Fruit fly (Drosophila melanogaster) whole organism: ENCODE measurements around the gene CG13445.

Source experiments
- CG8478 ChIP-seq: fragments of >200 bp; optimal IDR thresholded peaks from 2 replicates; lab custom pipeline; 2018; ENCODE audit warnings: inconsistent platforms
- Dll ChIP-seq: fragments of >200 bp; optimal IDR thresholded peaks from 2 replicates; lab custom pipeline; 2017
- EcR ChIP-seq, 2 experiments: fragments of >200 bp; optimal IDR thresholded peaks; 2 replicates each; lab custom pipeline; 2017; ENCODE audit warnings: missing biosample characterization in 2 of 2, missing genetic modification characterization in 2 of 2, missing genetic modification reagents in 2 of 2
- pan ChIP-seq: fragments of >200 bp; optimal IDR thresholded peaks from 2 replicates; lab custom pipeline; 2017
- psq ChIP-seq: fragments of >200 bp; optimal IDR thresholded peaks from 2 replicates; lab custom pipeline; 2017
- usp ChIP-seq: fragments of >200 bp; optimal IDR thresholded peaks from 2 replicates; lab custom pipeline; 2017; ENCODE audit warnings: missing biosample characterization, missing genetic modification characterization, mixed read lengths

dm6 chr3L:15824537-15824936 lies 15.3 kb downstream of the CG13445 start:
- TF ChIP-seq CG8478 = no peak
- TF ChIP-seq usp (GFP tag; lab: Kevin White, UChicago) = no peak
- TF ChIP-seq psq (lab: Kevin White, UChicago) = no peak
- TF ChIP-seq pan (lab: Kevin White, UChicago) = no peak
- peak; percentile 49 to 97 for TF ChIP-seq EcR (GFP tag; optimal IDR thresholded peaks at IDR 0.05; lab: Kevin White, UChicago)
- no peak for TF ChIP-seq Dll (lab: Kevin White, UChicago)
